Fruit fly (Drosophila melanogaster): Measurements from ENCODE around the gene SPE.

The SPE gene

dm6 chr3R:23721936-23722335 lies 35.9 kb downstream of the SPE start (continued):
- peak; percentile 61 for TF ChIP-seq CG12659 (GFP tag; optimal IDR thresholded peaks at IDR 0.05)
- TF ChIP-seq CG7928 (GFP tag; optimal IDR thresholded peaks at IDR 0.05): no peak
- TF ChIP-seq CG31365 (tag; optimal IDR thresholded peaks at IDR 0.05): no peak
- no peak for TF ChIP-seq dysf (GFP tag; IDR thresholded peaks at IDR 0.05)
- peak; percentile 50 for TF ChIP-seq CG11504 (tag; optimal IDR thresholded peaks at IDR 0.05)
- peak; percentile 84 for TF ChIP-seq HmgZ (tag; optimal IDR thresholded peaks at IDR 0.05)
- TF ChIP-seq B-H2 (GFP tag; optimal IDR thresholded peaks at IDR 0.05): peak; percentile 72
- TF ChIP-seq CG3163 (GFP tag; optimal IDR thresholded peaks at IDR 0.05): no peak
- no peak for TF ChIP-seq CG8388 (GFP tag; optimal IDR thresholded peaks at IDR 0.05)
- no peak for TF ChIP-seq Atf3 (GFP tag; optimal IDR thresholded peaks at IDR 0.05)
- peak; percentile 46; the same call in 1 of the 2 replicates for TF ChIP-seq Ptx1 (GFP tag; IDR thresholded peaks at IDR 0.05)
- TF ChIP-seq BEAF-32 (GFP tag; optimal IDR thresholded peaks at IDR 0.05): peak; percentile 2
- no peak for TF ChIP-seq lola (GFP tag; optimal IDR thresholded peaks at IDR 0.05)
- TF ChIP-seq CG6765 (GFP tag; optimal IDR thresholded peaks at IDR 0.05): no peak
- peak; percentile 67 for TF ChIP-seq salm (tag; optimal IDR thresholded peaks at IDR 0.05)
- peak; percentile 36 for TF ChIP-seq CG10147 (GFP tag; optimal IDR thresholded peaks at IDR 0.05)
- no peak for TF ChIP-seq Mrtf (GFP tag; IDR thresholded peaks at IDR 0.05)
- TF ChIP-seq Myb (GFP tag; optimal IDR thresholded peaks at IDR 0.05): peak; percentile 70
- no peak for TF ChIP-seq sisA (GFP tag; IDR thresholded peaks at IDR 0.05)
- peak; percentile 35 for TF ChIP-seq Meics (GFP tag; optimal IDR thresholded peaks at IDR 0.05)
- peak; percentile 24 for TF ChIP-seq CG2116 (GFP tag; optimal IDR thresholded peaks at IDR 0.05)
- no peak for TF ChIP-seq tna (GFP tag; IDR thresholded peaks at IDR 0.05; ENCODE audit: partially characterized antibody)
- peak; percentile 23 for TF ChIP-seq unpg (GFP tag; optimal IDR thresholded peaks at IDR 0.05)
- TF ChIP-seq lmd (GFP tag; IDR thresholded peaks at IDR 0.05): peak; percentile 22; the same call in 1 of the 2 replicates
- peak; percentile 51 for TF ChIP-seq D19A (tag; optimal IDR thresholded peaks at IDR 0.05)
- peak; percentile 1 for TF ChIP-seq CG12155 (GFP tag; optimal IDR thresholded peaks at IDR 0.05)
- TF ChIP-seq CG18764 (GFP tag; optimal IDR thresholded peaks at IDR 0.05): no peak
- peak in 1 of 2 experiments; percentile 57 for TF ChIP-seq dpn (GFP tag; optimal IDR thresholded peaks at IDR 0.05)
- TF ChIP-seq CG2889 (GFP tag; IDR thresholded peaks at IDR 0.05): no peak
- TF ChIP-seq CG12769 (tag; optimal IDR thresholded peaks at IDR 0.05): peak; percentile 24
- no peak for TF ChIP-seq CG16779 (GFP tag; IDR thresholded peaks at IDR 0.05)
- TF ChIP-seq CkIIα-i1 (GFP tag; IDR thresholded peaks at IDR 0.05): no peak
- TF ChIP-seq fd3F (GFP tag; optimal IDR thresholded peaks at IDR 0.05): peak; percentile 25
- no peak for TF ChIP-seq CHES-1-like (GFP tag; optimal IDR thresholded peaks at IDR 0.05)
- TF ChIP-seq org-1 (GFP tag; optimal IDR thresholded peaks at IDR 0.05): no peak
- no peak for TF ChIP-seq yki (optimal IDR thresholded peaks at IDR 0.05)
- peak; percentile 33 for TF ChIP-seq CG13424 (tag; optimal IDR thresholded peaks at IDR 0.05)
- TF ChIP-seq kay (GFP tag; optimal IDR thresholded peaks at IDR 0.05): peak; percentile 8
- peak; percentile 43 for TF ChIP-seq CG15269 (tag; optimal IDR thresholded peaks at IDR 0.05)
- peak; percentile 63 for TF ChIP-seq abd-A (tag; optimal IDR thresholded peaks at IDR 0.05)
- no peak for TF ChIP-seq gce (GFP tag; IDR thresholded peaks at IDR 0.05)
- TF ChIP-seq bbx (GFP tag; IDR thresholded peaks at IDR 0.05; ENCODE audit: partially characterized antibody): no peak
- TF ChIP-seq CG1603 (tag; optimal IDR thresholded peaks at IDR 0.05): peak; percentile 47
- no peak for TF ChIP-seq crc (GFP tag; optimal IDR thresholded peaks at IDR 0.05)
- TF ChIP-seq CG15601 (tag; optimal IDR thresholded peaks at IDR 0.05): peak; percentile 52
- TF ChIP-seq sug (tag; optimal IDR thresholded peaks at IDR 0.05): peak; percentile 66
- no peak for TF ChIP-seq CG6654 (GFP tag; optimal IDR thresholded peaks at IDR 0.05)
- TF ChIP-seq CG11085 (GFP tag; IDR thresholded peaks at IDR 0.05): 0 out of 2 replicates have a peak, but pooled peaks have one; percentile 11
- peak; percentile 7 for TF ChIP-seq gsb-n (tag; optimal IDR thresholded peaks at IDR 0.05)
- TF ChIP-seq dimm (GFP tag; IDR thresholded peaks at IDR 0.05): no peak
- peak; percentile 65 for TF ChIP-seq CG3847 (GFP tag; IDR thresholded peaks at IDR 0.05)
